Worm (Caenorhabditis elegans) whole organism, L4/young adult: ENCODE results near the gene T14F9.2.

ENCODE experiments used
- W03F9.2 ChIP-seq: fragments of 150-350 bp; optimal IDR thresholded peaks from 2 replicates; lab custom pipeline; 2014; ENCODE audit warnings: missing biosample characterization, missing genetic modification characterization
- dao-5 ChIP-seq: sonication (generic microtip); optimal IDR thresholded peaks from 2 replicates; lab custom pipeline; 2016; ENCODE audit warnings: missing genotype, missing genetic modification characterization, moderate library complexity, missing compliant biosample characterization
- him-1 ChIP-seq: sonication (generic microtip); optimal IDR thresholded peaks from 2 replicates; lab custom pipeline; 2016; ENCODE audit warnings: missing genotype, missing genetic modification reagents, missing genetic modification characterization, missing compliant biosample characterization

- TF ChIP-seq W03F9.2 (tag; lab: Kevin White, UChicago): no peak
- no peak for TF ChIP-seq him-1 (tag; lab: Kevin White, UChicago)
- TF ChIP-seq dao-5: no peak
Observed at ce11 chrX:2190740-2191139, 43.4 kb upstream of the T14F9.2 start.
